Fruit fly (Drosophila melanogaster) whole organism, embryonic: ENCODE results near the gene Pp1alpha-96A.

ENCODE experiments used
- Atf6 ChIP-seq: fragments of 200-800 bp; sonication (Bioruptor generic); IDR thresholded peaks from 2 replicates; pipeline ENCODE4 v1.3.6; 2022; ENCODE audit warnings: missing biosample characterization, missing genetic modification characterization
- Bdp1 ChIP-seq: fragments of 200-800 bp; sonication (Bioruptor generic); optimal IDR thresholded peaks from 3 replicates; lab custom pipeline; 2016; ENCODE audit warnings: missing biosample characterization, missing genetic modification characterization
- CG12391 ChIP-seq: fragments of 200-800 bp; sonication (Bioruptor generic); optimal IDR thresholded peaks from 3 replicates; lab custom pipeline; 2018; ENCODE audit warnings: missing biosample characterization, mild to moderate bottlenecking, missing genetic modification characterization, moderate library complexity
- CG14860 ChIP-seq: fragments of 200-800 bp; sonication (Bioruptor generic); IDR thresholded peaks from 3 replicates; pipeline ENCODE4 v1.3.6; 2022; ENCODE audit warnings: missing biosample characterization, missing genetic modification characterization; ENCODE audit not compliant: partially characterized antibody
- CG16813 ChIP-seq: fragments of 200-800 bp; sonication (Bioruptor generic); IDR thresholded peaks from 3 replicates; pipeline ENCODE4 v1.3.6; 2022; ENCODE audit warnings: missing biosample characterization, missing genetic modification characterization; ENCODE audit not compliant: partially characterized antibody
- CG17912 ChIP-seq: fragments of 200-800 bp; sonication (Bioruptor generic); optimal IDR thresholded peaks from 2 replicates; lab custom pipeline; 2018; ENCODE audit warnings: missing biosample characterization, mild to moderate bottlenecking, missing genetic modification characterization
- CG18764 ChIP-seq: fragments of 200-800 bp; sonication (Bioruptor generic); optimal IDR thresholded peaks from 3 replicates; lab custom pipeline; 2016; ENCODE audit warnings: missing biosample characterization, missing genetic modification characterization
- CG2889 ChIP-seq: fragments of 200-800 bp; sonication (Bioruptor generic); IDR thresholded peaks from 3 replicates; pipeline ENCODE4 v1.3.6; 2022; ENCODE audit warnings: missing biosample characterization, missing genetic modification characterization
- CG31224 ChIP-seq: fragments of 200-800 bp; sonication (Bioruptor generic); IDR thresholded peaks from 2 replicates; pipeline ENCODE4 v1.3.6; 2022; ENCODE audit warnings: missing biosample characterization, missing genetic modification characterization
- CG42726 ChIP-seq: fragments of 200-800 bp; sonication (Bioruptor generic); IDR thresholded peaks from 2 replicates; pipeline ENCODE4 v1.3.6; 2022; ENCODE audit warnings: missing biosample characterization, missing genetic modification characterization; ENCODE audit not compliant: partially characterized antibody
- CG4707 ChIP-seq: fragments of 200-800 bp; sonication (Bioruptor generic); optimal IDR thresholded peaks from 2 replicates; lab custom pipeline; 2018; ENCODE audit warnings: missing biosample characterization, mild to moderate bottlenecking, missing genetic modification characterization, moderate library complexity
- CG6791 ChIP-seq: fragments of 200-800 bp; sonication (Bioruptor generic); IDR thresholded peaks from 3 replicates; pipeline ENCODE4 v1.3.6; 2022; ENCODE audit warnings: missing biosample characterization, missing genetic modification characterization; ENCODE audit not compliant: partially characterized antibody
- CG6854 ChIP-seq: fragments of 200-800 bp; sonication (Bioruptor generic); optimal IDR thresholded peaks from 3 replicates; lab custom pipeline; 2017; ENCODE audit warnings: missing biosample characterization, mild to moderate bottlenecking, missing genetic modification characterization
- CG7271 ChIP-seq: fragments of 200-800 bp; sonication (Bioruptor generic); optimal IDR thresholded peaks from 2 replicates; lab custom pipeline; 2018; ENCODE audit warnings: missing biosample characterization, mild to moderate bottlenecking, missing genetic modification characterization, moderate library complexity
- CG9817 ChIP-seq: fragments of 200-800 bp; sonication (Bioruptor generic); optimal IDR thresholded peaks from 2 replicates; lab custom pipeline; 2018; ENCODE audit warnings: missing biosample characterization, mild to moderate bottlenecking, missing genetic modification characterization, moderate library complexity
- Chrac-16 ChIP-seq: fragments of 200-800 bp; sonication (Bioruptor generic); optimal IDR thresholded peaks from 3 replicates; lab custom pipeline; 2016; ENCODE audit warnings: missing biosample characterization, missing genetic modification characterization
- Dip2 ChIP-seq: fragments of 200-800 bp; sonication (Bioruptor generic); IDR thresholded peaks from 2 replicates; pipeline ENCODE4 v1.3.6; 2022; ENCODE audit warnings: missing biosample characterization, missing genetic modification characterization
- Doc3 ChIP-seq: fragments of 200-800 bp; sonication (Bioruptor generic); IDR thresholded peaks from 3 replicates; pipeline ENCODE4 v1.3.6; 2022; ENCODE audit warnings: missing biosample characterization, missing genetic modification characterization; ENCODE audit not compliant: partially characterized antibody
- Elba2 ChIP-seq: fragments of 200-800 bp; sonication (Bioruptor generic); optimal IDR thresholded peaks from 3 replicates; lab custom pipeline; 2016; ENCODE audit warnings: missing biosample characterization, missing genetic modification characterization
- HLH4C ChIP-seq: fragments of 200-800 bp; sonication (Bioruptor generic); IDR thresholded peaks from 3 replicates; pipeline ENCODE4 v1.3.6; 2022; ENCODE audit warnings: missing biosample characterization, missing genetic modification characterization; ENCODE audit not compliant: partially characterized antibody
- Mes4 ChIP-seq: fragments of 200-800 bp; sonication (Bioruptor generic); optimal IDR thresholded peaks from 2 replicates; lab custom pipeline; 2016; ENCODE audit warnings: missing biosample characterization, missing genetic modification characterization
- Opbp ChIP-seq: fragments of 200-800 bp; sonication (Bioruptor generic); IDR thresholded peaks from 3 replicates; pipeline ENCODE4 v1.3.6; 2022; ENCODE audit warnings: missing biosample characterization, missing genetic modification characterization; ENCODE audit not compliant: partially characterized antibody
- Pdp1 ChIP-seq, 2 experiments: fragments of 200-800 bp; sonication (Bioruptor generic); optimal IDR thresholded peaks; 3 replicates each; lab custom pipeline; 2016; ENCODE audit warnings: missing biosample characterization in 2 of 2, missing genetic modification characterization in 2 of 2, mild to moderate bottlenecking in 1 of 2, moderate library complexity in 1 of 2
- Scr ChIP-seq: fragments of 200-800 bp; sonication (Bioruptor generic); IDR thresholded peaks from 2 replicates; pipeline ENCODE4 v1.3.6; 2022; ENCODE audit warnings: missing biosample characterization, missing genetic modification characterization; ENCODE audit not compliant: partially characterized antibody
- Xbp1 ChIP-seq: fragments of 200-800 bp; sonication (Bioruptor generic); optimal IDR thresholded peaks from 3 replicates; lab custom pipeline; 2016; ENCODE audit warnings: missing biosample characterization, mild to moderate bottlenecking, missing genetic modification characterization
- amos ChIP-seq: fragments of 200-800 bp; sonication (Bioruptor generic); IDR thresholded peaks from 2 replicates; pipeline ENCODE4 v1.3.6; 2022; ENCODE audit warnings: missing biosample characterization, missing genetic modification characterization; ENCODE audit not compliant: partially characterized antibody
- chinmo ChIP-seq: fragments of 200-800 bp; sonication (Bioruptor generic); IDR thresholded peaks from 4 replicates; pipeline ENCODE4 v1.3.6; 2022; ENCODE audit warnings: missing biosample characterization, missing genetic modification characterization; ENCODE audit not compliant: partially characterized antibody
- chm ChIP-seq: fragments of 200-800 bp; sonication (Bioruptor generic); IDR thresholded peaks from 2 replicates; pipeline ENCODE4 v1.3.6; 2022; ENCODE audit warnings: missing biosample characterization, missing genetic modification characterization
- corto ChIP-seq: fragments of 200-800 bp; sonication (Bioruptor generic); optimal IDR thresholded peaks from 2 replicates; lab custom pipeline; 2016; ENCODE audit warnings: missing biosample characterization, mild to moderate bottlenecking, missing genetic modification characterization, moderate library complexity
- croc ChIP-seq: fragments of 200-800 bp; sonication (Bioruptor generic); conservative IDR thresholded peaks from 3 replicates; pipeline ENCODE4 v1.3.6; 2022; ENCODE audit warnings: missing biosample characterization, missing genetic modification characterization
- ind ChIP-seq: fragments of 200-800 bp; sonication (Bioruptor generic); optimal IDR thresholded peaks from 3 replicates; lab custom pipeline; 2016; ENCODE audit warnings: missing biosample characterization, missing genetic modification characterization
- kni ChIP-seq: fragments of 200-800 bp; sonication (Bioruptor generic); optimal IDR thresholded peaks from 3 replicates; lab custom pipeline; 2017; ENCODE audit warnings: mild to moderate bottlenecking, missing biosample characterization, missing genetic modification reagents, missing genetic modification characterization
- knrl ChIP-seq: fragments of 200-800 bp; sonication (Bioruptor generic); IDR thresholded peaks from 3 replicates; pipeline ENCODE4 v1.3.6; 2022; ENCODE audit warnings: missing biosample characterization, missing genetic modification characterization; ENCODE audit not compliant: partially characterized antibody
- lov ChIP-seq, 2 experiments: fragments of 200-800 bp in 1 of 2; fragments of >200 bp in 1 of 2; sonication (Bioruptor generic) in 1 of 2; IDR thresholded peaks in 1 of 2; optimal IDR thresholded peaks in 1 of 2; 2 replicates in 1 of 2; 3 replicates in 1 of 2; pipeline versions ENCODE4 v1.3.6 to Lab custom; 2017 to 2022; ENCODE audit warnings: missing biosample characterization in 1 of 2, missing genetic modification characterization in 1 of 2
- mam ChIP-seq: fragments of 200-800 bp; sonication (Bioruptor generic); optimal IDR thresholded peaks from 3 replicates; lab custom pipeline; 2016; ENCODE audit warnings: missing biosample characterization, missing genetic modification characterization
- mld ChIP-seq: fragments of 200-800 bp; sonication (Bioruptor generic); IDR thresholded peaks from 3 replicates; pipeline ENCODE4 v1.3.6; 2022; ENCODE audit warnings: missing biosample characterization, missing genetic modification characterization; ENCODE audit not compliant: partially characterized antibody
- nerfin-1 ChIP-seq: fragments of 200-800 bp; sonication (Bioruptor generic); optimal IDR thresholded peaks from 3 replicates; lab custom pipeline; 2019; ENCODE audit warnings: missing biosample characterization, mild to moderate bottlenecking, missing genetic modification characterization, moderate library complexity
- nerfin-2 ChIP-seq: fragments of 200-800 bp; sonication (Bioruptor generic); IDR thresholded peaks from 2 replicates; pipeline ENCODE4 v1.3.6; 2022; ENCODE audit warnings: missing biosample characterization, missing genetic modification characterization; ENCODE audit not compliant: partially characterized antibody
- otp ChIP-seq: fragments of 200-800 bp; sonication (Bioruptor generic); IDR thresholded peaks from 3 replicates; pipeline ENCODE4, ENCODE4 v1.3.6; 2022; ENCODE audit warnings: missing biosample characterization, missing genetic modification characterization
- slbo ChIP-seq: fragments of 200-800 bp; sonication (Bioruptor generic); IDR thresholded peaks from 2 replicates; pipeline ENCODE4 v1.3.6; 2022; ENCODE audit warnings: missing biosample characterization, missing genetic modification characterization
- stwl ChIP-seq: fragments of 200-800 bp; sonication (Bioruptor generic); optimal IDR thresholded peaks from 3 replicates; lab custom pipeline; 2018; ENCODE audit warnings: missing biosample characterization, mild to moderate bottlenecking, missing genetic modification characterization, moderate library complexity
- toy ChIP-seq: fragments of 200-800 bp; sonication (Bioruptor generic); IDR thresholded peaks from 2 replicates; pipeline ENCODE4 v1.3.6; 2022; ENCODE audit warnings: missing biosample characterization, missing genetic modification characterization
- vnd ChIP-seq: fragments of 200-800 bp; sonication (Bioruptor generic); IDR thresholded peaks from 3 replicates; pipeline ENCODE4 v1.3.6; 2022; ENCODE audit warnings: missing biosample characterization, missing genetic modification characterization; ENCODE audit not compliant: partially characterized antibody
- z ChIP-seq: fragments of 200-800 bp; sonication (Bioruptor generic); IDR thresholded peaks from 3 replicates; pipeline ENCODE4 v1.3.6; 2022; ENCODE audit warnings: missing biosample characterization, missing genetic modification characterization
- zfh1 ChIP-seq: fragments of 200-800 bp; sonication (Bioruptor generic); IDR thresholded peaks from 3 replicates; pipeline ENCODE4 v1.3.6; 2022; ENCODE audit warnings: missing biosample characterization, missing genetic modification characterization

The Pp1alpha-96A gene

dm6 chr3R:24555150-24555549, 37.1 kb downstream of the Pp1alpha-96A start (continued):
- TF ChIP-seq CG9817 (tag; lab: Kevin White, UChicago) (no peak), Pdp1 (GFP tag; optimal IDR thresholded peaks at IDR 0.05; lab: Kevin White, UChicago) (peak in 1 of 2 experiments; percentile 69), chinmo (GFP tag; lab: Robert Waterston, UW) (0 out of 4 replicates have a peak, but pooled peaks have one; percentile 27), ind (GFP tag; lab: Kevin White, UChicago) (no peak), CG7271 (tag; lab: Kevin White, UChicago) (no peak), Opbp (GFP tag; lab: Robert Waterston, UW) (peak; percentile 67; the same call in 2 of the 3 replicates), corto (GFP tag; lab: Kevin White, UChicago) (no peak), CG16813 (GFP tag; lab: Robert Waterston, UW) (peak; percentile 83), Elba2 (GFP tag; lab: Kevin White, UChicago) (no peak), otp (GFP tag; lab: Robert Waterston, UW) (no peak), amos (GFP tag; lab: Robert Waterston, UW) (peak; percentile 82; the same call in 1 of the 2 replicates), Bdp1 (GFP tag; lab: Kevin White, UChicago) (peak; percentile 97), CG6791 (GFP tag; lab: Robert Waterston, UW) (peak; percentile 82), CG42726 (GFP tag; lab: Robert Waterston, UW) (peak; percentile 73; the same call in 1 of the 2 replicates), CG2889 (GFP tag; lab: Robert Waterston, UW) (no peak), mld (GFP tag; lab: Robert Waterston, UW) (peak; percentile 83; the same call in 2 of the 3 replicates), CG6854 (GFP tag; lab: Kevin White, UChicago) (no peak)

dm6 chr3R:24555932-24556331, 37.9 kb downstream of the Pp1alpha-96A start:
- TF ChIP-seq CG17912 = no peak
- no peak for TF ChIP-seq slbo (GFP tag; lab: Robert Waterston, UW)
- no peak for TF ChIP-seq Dip2 (GFP tag; lab: Robert Waterston, UW)
- TF ChIP-seq zfh1 (GFP tag; lab: Robert Waterston, UW) = 0 out of 3 replicates have a peak, but pooled peaks have one; percentile 4
- TF ChIP-seq vnd (GFP tag; lab: Robert Waterston, UW) = peak; percentile 31; the same call in 2 of the 3 replicates
- no peak for TF ChIP-seq Xbp1
- peak; percentile 81; the same call in 1 of the 2 replicates for TF ChIP-seq amos (GFP tag; lab: Robert Waterston, UW)
- TF ChIP-seq Doc3 = peak; percentile 41; the same call in 2 of the 3 replicates
- no peak for TF ChIP-seq CG18764 (GFP tag; lab: Kevin White, UChicago)
- no peak for TF ChIP-seq CG12391 (tag; lab: Kevin White, UChicago)
- TF ChIP-seq CG14860 (GFP tag; lab: Robert Waterston, UW) = peak; percentile 61; the same call in 2 of the 3 replicates
- TF ChIP-seq lov (optimal IDR thresholded peaks at IDR 0.05; lab: Kevin White, UChicago) = no peak
- TF ChIP-seq lov (GFP tag; IDR thresholded peaks at IDR 0.05; lab: Robert Waterston, UW) = no peak
- peak; percentile 41 for TF ChIP-seq kni (GFP tag; lab: Kevin White, UChicago)
- TF ChIP-seq z = 0 out of 3 replicates have a peak, but pooled peaks have one; percentile 22
- TF ChIP-seq toy (GFP tag; lab: Robert Waterston, UW) = no peak
- no peak for TF ChIP-seq Mes4 (GFP tag; lab: Kevin White, UChicago)
- TF ChIP-seq HLH4C (GFP tag; lab: Robert Waterston, UW) = peak; percentile 27; the same call in 1 of the 3 replicates
- no peak for TF ChIP-seq CG31224 (GFP tag; lab: Robert Waterston, UW)
- peak; percentile 73 for TF ChIP-seq CG16813 (GFP tag; lab: Robert Waterston, UW)
- TF ChIP-seq CG4707 (GFP tag; lab: Kevin White, UChicago) = no peak
- peak; percentile 94 for TF ChIP-seq Bdp1 (GFP tag; lab: Kevin White, UChicago)
- peak; percentile 34 for TF ChIP-seq nerfin-1
- TF ChIP-seq croc (GFP tag; lab: Robert Waterston, UW) = no peak
- TF ChIP-seq stwl = no peak
- TF ChIP-seq chm (GFP tag; lab: Robert Waterston, UW) = no peak
- peak; percentile 12; the same call in 1 of the 2 replicates for TF ChIP-seq Scr (GFP tag; lab: Robert Waterston, UW)
- no peak for TF ChIP-seq mam (GFP tag; lab: Kevin White, UChicago)
- TF ChIP-seq Atf6 = no peak
- no peak for TF ChIP-seq Chrac-16 (GFP tag; lab: Kevin White, UChicago)
- 0 out of 2 replicates have a peak, but pooled peaks have one; percentile 24 for TF ChIP-seq nerfin-2 (GFP tag; lab: Robert Waterston, UW)
- TF ChIP-seq knrl (GFP tag; lab: Robert Waterston, UW) = 0 out of 3 replicates have a peak, but pooled peaks have one; percentile 8
